Worm (Caenorhabditis elegans) whole organism, midembryonic: ENCODE data around the gene oac-24.

ENCODE experiments used
- T22C8.4 ChIP-seq: fragments of 200-800 bp; sonication (Bioruptor generic); IDR thresholded peaks from 2 replicates; pipeline ENCODE4 v1.3.6; 2022; ENCODE audit warnings: missing genetic modification characterization, missing compliant biosample characterization
- cog-1 ChIP-seq: sonication (generic microtip); optimal IDR thresholded peaks from 2 replicates; lab custom pipeline; 2016; ENCODE audit warnings: missing genetic modification characterization, missing compliant biosample characterization
- flt-1 ChIP-seq: fragments of 200-800 bp; sonication (Bioruptor generic); IDR thresholded peaks from 2 replicates; pipeline ENCODE4 v1.3.6; 2022; ENCODE audit warnings: missing genetic modification characterization, missing compliant biosample characterization
- klf-2 ChIP-seq: fragments of 200-800 bp; sonication (Bioruptor generic); conservative IDR thresholded peaks from 2 replicates; pipeline ENCODE4 v1.3.6; 2022; ENCODE audit warnings: missing genetic modification reagents, missing genetic modification characterization, missing compliant biosample characterization
- med-1 ChIP-seq: sonication (generic microtip); optimal IDR thresholded peaks from 2 replicates; lab custom pipeline; 2017; ENCODE audit warnings: missing genetic modification characterization, mild to moderate bottlenecking, missing compliant biosample characterization, antibody characterized with exemption, missing genetic modification reagents; ENCODE audit not compliant: insufficient read depth
- ref-1 ChIP-seq: fragments of 200-800 bp; sonication (Bioruptor generic); conservative IDR thresholded peaks from 2 replicates; pipeline ENCODE4 v1.3.6; 2022; ENCODE audit warnings: missing genetic modification reagents, missing genetic modification characterization, missing compliant biosample characterization
- tab-1 ChIP-seq: fragments of 200-800 bp; sonication (Bioruptor generic); IDR thresholded peaks from 2 replicates; pipeline ENCODE4 v1.3.6; 2022; ENCODE audit warnings: missing genetic modification characterization, missing compliant biosample characterization
- ztf-23 ChIP-seq: fragments of 200-800 bp; sonication (Bioruptor generic); IDR thresholded peaks from 2 replicates; pipeline ENCODE4 v1.3.6; 2022; ENCODE audit warnings: missing genetic modification reagents, missing genetic modification characterization, missing compliant biosample characterization
- ztf-29 ChIP-seq: fragments of 200-800 bp; sonication (Bioruptor generic); IDR thresholded peaks from 2 replicates; pipeline ENCODE4 v1.3.6; 2022; ENCODE audit warnings: missing genetic modification reagents, missing genetic modification characterization, missing compliant biosample characterization

ce11 chrV:4733952-4734351, 23.4 kb downstream of the oac-24 start:
- TF ChIP-seq ztf-23 (GFP tag; lab: Robert Waterston, UW) (no peak), ref-1 (GFP tag; lab: Robert Waterston, UW) (no peak), med-1 (no peak), ztf-29 (GFP tag; lab: Robert Waterston, UW) (no peak), flt-1 (GFP tag; lab: Robert Waterston, UW) (no peak), T22C8.4 (GFP tag; lab: Robert Waterston, UW) (no peak), tab-1 (GFP tag; lab: Robert Waterston, UW) (no peak), klf-2 (GFP tag; lab: Robert Waterston, UW) (no peak), cog-1 (tag; lab: Kevin White, UChicago) (no peak)
